Worm (Caenorhabditis elegans) whole organism, L2 larva: ENCODE data around the gene gpa-7.

Source experiments
- F13H6.1 ChIP-seq: sonication (generic microtip); optimal IDR thresholded peaks from 2 replicates; lab custom pipeline; 2016; ENCODE audit warnings: missing genetic modification characterization, missing compliant biosample characterization
- aly-2 ChIP-seq: fragments of 150-350 bp; optimal IDR thresholded peaks from 2 replicates; lab custom pipeline; 2014; ENCODE audit warnings: missing biosample characterization, missing genetic modification characterization
- ama-1 ChIP-seq: fragments of 150-350 bp; optimal IDR thresholded peaks from 2 replicates; lab custom pipeline; 2018; ENCODE audit warnings: inconsistent platforms
- ceh-82 ChIP-seq: fragments of 150-350 bp; optimal IDR thresholded peaks from 2 replicates; lab custom pipeline; 2014; ENCODE audit warnings: missing biosample characterization, missing genetic modification characterization
- elt-3 ChIP-seq: sonication (generic microtip); optimal IDR thresholded peaks from 2 replicates; lab custom pipeline; 2017; ENCODE audit warnings: missing biosample characterization, missing genetic modification characterization
- lin-13 ChIP-seq: fragments of 150-350 bp; optimal IDR thresholded peaks from 2 replicates; lab custom pipeline; 2014; ENCODE audit warnings: missing biosample characterization, missing genetic modification reagents, missing genetic modification characterization
- nhr-10 ChIP-seq: sonication (generic microtip); optimal IDR thresholded peaks from 2 replicates; lab custom pipeline; 2017; ENCODE audit warnings: missing biosample characterization, missing genetic modification characterization
- nhr-129 ChIP-seq: fragments of 150-350 bp; optimal IDR thresholded peaks from 2 replicates; lab custom pipeline; 2014; ENCODE audit warnings: missing biosample characterization, missing genetic modification characterization
- nhr-21 ChIP-seq: fragments of 150-350 bp; optimal IDR thresholded peaks from 2 replicates; lab custom pipeline; 2014; ENCODE audit warnings: missing biosample characterization, missing genetic modification characterization
- sem-4 ChIP-seq: fragments of 150-350 bp; optimal IDR thresholded peaks from 2 replicates; lab custom pipeline; 2014; ENCODE audit warnings: missing biosample characterization, missing genetic modification reagents, missing genetic modification characterization
- unc-39 ChIP-seq: fragments of 150-350 bp; optimal IDR thresholded peaks from 2 replicates; lab custom pipeline; 2014; ENCODE audit warnings: missing biosample characterization, missing genetic modification characterization
- unc-55 ChIP-seq: fragments of 150-350 bp; sonication (generic microtip); optimal IDR thresholded peaks from 3 replicates; lab custom pipeline; 2014; ENCODE audit warnings: missing biosample characterization, missing genetic modification reagents, missing genetic modification characterization

DNA sequence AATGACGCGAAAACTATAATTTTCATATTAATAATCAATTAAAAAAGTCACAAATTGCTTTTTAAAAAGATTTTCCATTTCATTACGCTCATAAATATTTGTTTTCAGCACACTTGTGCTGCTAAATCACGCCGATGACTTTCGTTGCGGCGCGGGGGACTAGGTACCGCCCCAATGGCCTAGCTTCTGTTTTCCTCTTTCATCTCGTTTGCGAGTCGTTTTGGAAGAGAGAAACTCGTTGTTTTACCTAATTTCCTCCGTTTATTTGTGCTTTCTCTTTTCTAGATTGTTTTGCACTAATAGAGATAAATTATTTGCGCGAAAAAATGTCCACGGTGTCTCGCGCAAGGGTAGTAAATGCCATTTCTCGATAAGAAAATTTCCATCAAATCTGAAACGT, 22.8 kb upstream of the gpa-7 start:
- TF ChIP-seq sem-4 (no peak), elt-3 (tag; lab: Kevin White, UChicago) (no peak), lin-13 (no peak), aly-2 (tag; lab: Kevin White, UChicago) (no peak), F13H6.1 (tag; lab: Kevin White, UChicago) (no peak), ceh-82 (tag; lab: Kevin White, UChicago) (no peak), nhr-21 (tag; lab: Kevin White, UChicago) (no peak), nhr-10 (no peak), nhr-129 (tag; lab: Kevin White, UChicago) (no peak), unc-55 (GFP tag; lab: Kevin White, UChicago) (no peak), unc-39 (tag; lab: Kevin White, UChicago) (no peak), ama-1 (lab: Kevin White, UChicago) (no peak)
